Worm (Caenorhabditis elegans) whole organism, L3 larva: ENCODE data around the gene npp-19.

Experiments
- ceh-9 ChIP-seq: sonication (generic microtip); optimal IDR thresholded peaks from 2 replicates; lab custom pipeline; 2018; ENCODE audit warnings: missing biosample characterization, missing genetic modification characterization
- egl-27 ChIP-seq: sonication (generic microtip); optimal IDR thresholded peaks from 4 replicates; lab custom pipeline; 2017; ENCODE audit warnings: missing biosample characterization, missing genetic modification reagents, missing genetic modification characterization
- lin-15B ChIP-seq: fragments of 150-350 bp; optimal IDR thresholded peaks from 2 replicates; lab custom pipeline; 2014; ENCODE audit warnings: missing biosample characterization, missing genetic modification characterization
- lin-39 ChIP-seq: fragments of 150-350 bp; optimal IDR thresholded peaks from 2 replicates; lab custom pipeline; 2018; ENCODE audit warnings: missing biosample characterization, missing genetic modification reagents, missing genetic modification characterization
- nfya-1 ChIP-seq: sonication (generic microtip); optimal IDR thresholded peaks from 2 replicates; lab custom pipeline; 2017; ENCODE audit warnings: missing genetic modification characterization, mild to moderate bottlenecking, missing compliant biosample characterization, antibody characterized with exemption, moderate library complexity; ENCODE audit not compliant: insufficient read depth
- nhr-11 ChIP-seq: fragments of 150-350 bp; optimal IDR thresholded peaks from 2 replicates; lab custom pipeline; 2014; ENCODE audit warnings: missing biosample characterization, missing genetic modification characterization
- nhr-12 ChIP-seq: fragments of 150-350 bp; optimal IDR thresholded peaks from 2 replicates; lab custom pipeline; 2014; ENCODE audit warnings: missing biosample characterization, missing genetic modification characterization
- nhr-77 ChIP-seq: fragments of 150-350 bp; optimal IDR thresholded peaks from 2 replicates; lab custom pipeline; 2014; ENCODE audit warnings: missing biosample characterization, missing genetic modification characterization
- pqm-1 ChIP-seq: fragments of 150-350 bp; optimal IDR thresholded peaks from 2 replicates; lab custom pipeline; 2017; ENCODE audit warnings: missing biosample characterization, missing genetic modification characterization, inconsistent platforms
- unc-39 ChIP-seq: sonication (generic microtip); optimal IDR thresholded peaks from 4 replicates; lab custom pipeline; 2017; ENCODE audit warnings: missing biosample characterization, missing genetic modification characterization
- unc-62 ChIP-seq: fragments of 150-350 bp; sonication (generic microtip); optimal IDR thresholded peaks from 4 replicates; lab custom pipeline; 2014; ENCODE audit warnings: missing biosample characterization, missing genetic modification reagents, missing genetic modification characterization
- zag-1 ChIP-seq: fragments of 150-350 bp; optimal IDR thresholded peaks from 2 replicates; lab custom pipeline; 2014; ENCODE audit warnings: missing biosample characterization, missing genetic modification characterization
- ztf-11 ChIP-seq: fragments of 150-350 bp; optimal IDR thresholded peaks from 2 replicates; lab custom pipeline; 2014; ENCODE audit warnings: missing biosample characterization, missing genetic modification characterization

DNA sequence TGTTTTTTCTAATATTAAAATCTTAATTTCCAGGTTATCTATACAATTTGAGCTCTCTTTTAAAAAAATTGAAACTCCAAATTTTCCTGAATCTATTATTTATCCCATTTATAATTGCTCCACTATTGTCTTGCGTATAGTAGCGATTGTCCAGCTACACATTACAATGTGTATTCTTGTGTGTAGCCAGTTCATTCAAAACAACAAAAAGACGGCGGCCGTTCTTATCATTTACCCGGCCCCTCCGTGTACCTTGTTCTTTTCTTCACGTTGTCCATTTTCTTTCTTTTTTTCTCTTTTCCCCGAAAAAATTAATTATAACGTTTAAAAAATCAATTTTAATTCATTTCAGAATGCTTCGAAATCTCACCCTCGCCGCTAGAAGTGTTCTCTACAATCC, 22.4 kb upstream of the npp-19 start, which contains the start of gene ech-4:
- TF ChIP-seq nhr-11 (no peak), ceh-9 (tag; lab: Kevin White, UChicago) (no peak), egl-27 (tag; lab: Kevin White, UChicago) (no peak), nhr-12 (tag; lab: Kevin White, UChicago) (no peak), lin-15B (tag; lab: Kevin White, UChicago) (no peak), unc-39 (no peak), zag-1 (tag; lab: Kevin White, UChicago) (no peak), unc-62 (GFP tag; lab: Kevin White, UChicago) (no peak), pqm-1 (tag; lab: Kevin White, UChicago) (no peak), lin-39 (tag; lab: Kevin White, UChicago) (no peak), nhr-77 (no peak), nfya-1 (tag; lab: Kevin White, UChicago) (no peak), ztf-11 (no peak)
